Worm (Caenorhabditis elegans) whole organism, early embryonic: Measurements from ENCODE around the gene mltn-7.

ENCODE experiments used
- B0310.2 ChIP-seq: sonication (generic microtip); optimal IDR thresholded peaks from 2 replicates; lab custom pipeline; 2016; ENCODE audit warnings: mild to moderate bottlenecking, missing genetic modification characterization, missing compliant biosample characterization
- F13C5.2 ChIP-seq: sonication (generic microtip); optimal IDR thresholded peaks from 2 replicates; lab custom pipeline; 2017; ENCODE audit warnings: mild to moderate bottlenecking, missing genetic modification characterization, inconsistent platforms, missing compliant biosample characterization
- aly-1 ChIP-seq: sonication (generic microtip); optimal IDR thresholded peaks from 2 replicates; lab custom pipeline; 2016; ENCODE audit warnings: missing genetic modification characterization, missing compliant biosample characterization
- ama-1 ChIP-seq: fragments of 150-350 bp; optimal IDR thresholded peaks from 2 replicates; lab custom pipeline; 2014
- ceh-13 ChIP-seq: fragments of 200-800 bp; sonication (Bioruptor generic); optimal IDR thresholded peaks from 2 replicates; lab custom pipeline; 2018; ENCODE audit warnings: mild to moderate bottlenecking, missing genetic modification characterization, missing compliant biosample characterization
- ceh-36 ChIP-seq: sonication (generic microtip); optimal IDR thresholded peaks from 2 replicates; lab custom pipeline; 2016; ENCODE audit warnings: missing genetic modification characterization, inconsistent platforms, missing compliant biosample characterization
- ets-7 ChIP-seq: sonication (generic microtip); optimal IDR thresholded peaks from 2 replicates; lab custom pipeline; 2016; ENCODE audit warnings: missing genotype, missing genetic modification characterization, missing compliant biosample characterization
- flt-1 ChIP-seq: fragments of 200-800 bp; sonication (Bioruptor generic); IDR thresholded peaks from 2 replicates; pipeline ENCODE4 v1.3.6; 2022; ENCODE audit warnings: missing genetic modification characterization, missing compliant biosample characterization
- hmbx-1 ChIP-seq: sonication (generic microtip); optimal IDR thresholded peaks from 2 replicates; lab custom pipeline; 2016; ENCODE audit warnings: mild to moderate bottlenecking, missing genetic modification characterization, missing compliant biosample characterization
- hmg-4 ChIP-seq: fragments of 200-800 bp; sonication (Bioruptor generic); optimal IDR thresholded peaks from 2 replicates; lab custom pipeline; 2018; ENCODE audit warnings: mild to moderate bottlenecking, missing genetic modification characterization, missing compliant biosample characterization
- hnd-1 ChIP-seq: sonication (generic microtip); optimal IDR thresholded peaks from 2 replicates; lab custom pipeline; 2016; ENCODE audit warnings: missing genetic modification characterization, missing compliant biosample characterization
- pes-1 ChIP-seq: fragments of 200-800 bp; sonication (Bioruptor generic); IDR thresholded peaks from 2 replicates; pipeline ENCODE4 v1.3.6; 2022; ENCODE audit warnings: missing genetic modification reagents, missing genetic modification characterization, missing compliant biosample characterization
- scrt-1 ChIP-seq: fragments of 200-800 bp; sonication (Bioruptor generic); IDR thresholded peaks from 2 replicates; pipeline ENCODE4 v1.3.6; 2022; ENCODE audit warnings: missing genetic modification characterization, missing compliant biosample characterization
- sea-1 ChIP-seq: fragments of 200-800 bp; sonication (Bioruptor generic); conservative IDR thresholded peaks from 2 replicates; pipeline ENCODE4 v1.3.6; 2022; ENCODE audit warnings: missing genetic modification characterization, missing compliant biosample characterization
- tbx-11 ChIP-seq: fragments of 200-800 bp; sonication (Bioruptor generic); IDR thresholded peaks from 2 replicates; pipeline ENCODE4 v1.3.6; 2022; ENCODE audit warnings: missing genetic modification characterization, missing compliant biosample characterization
- tbx-37 ChIP-seq: fragments of 200-800 bp; sonication (Bioruptor generic); conservative IDR thresholded peaks from 2 replicates; pipeline ENCODE4 v1.3.6; 2022; ENCODE audit warnings: missing genetic modification reagents, missing genetic modification characterization, missing compliant biosample characterization
- tra-4 ChIP-seq: sonication (generic microtip); optimal IDR thresholded peaks from 2 replicates; lab custom pipeline; 2017; ENCODE audit warnings: missing genetic modification characterization, missing compliant biosample characterization

The mltn-7 gene

ce11 chrV:399721-400120, 29.6 kb downstream of the mltn-7 start, which contains the start of gene scl-27:
Gene scl-27, plus strand, starts transcription at chrV:400021.
- TF ChIP-seq F13C5.2 (no peak), tra-4 (tag; lab: Kevin White, UChicago) (no peak), ceh-13 (GFP tag; lab: Kevin White, UChicago) (no peak), hmbx-1 (tag; lab: Kevin White, UChicago) (no peak), B0310.2 (tag; lab: Kevin White, UChicago) (no peak), tbx-11 (GFP tag; lab: Robert Waterston, UW) (no peak), flt-1 (no peak), sea-1 (GFP tag; lab: Robert Waterston, UW) (no peak), aly-1 (tag; lab: Kevin White, UChicago) (no peak), tbx-37 (GFP tag; lab: Robert Waterston, UW) (no peak), ets-7 (tag; lab: Kevin White, UChicago) (no peak), scrt-1 (no peak), ama-1 (lab: Kevin White, UChicago) (no peak), ceh-36 (no peak), hmg-4 (GFP tag; lab: Kevin White, UChicago) (no peak), hnd-1 (tag; lab: Kevin White, UChicago) (no peak), pes-1 (GFP tag; lab: Robert Waterston, UW) (no peak)

DNA sequence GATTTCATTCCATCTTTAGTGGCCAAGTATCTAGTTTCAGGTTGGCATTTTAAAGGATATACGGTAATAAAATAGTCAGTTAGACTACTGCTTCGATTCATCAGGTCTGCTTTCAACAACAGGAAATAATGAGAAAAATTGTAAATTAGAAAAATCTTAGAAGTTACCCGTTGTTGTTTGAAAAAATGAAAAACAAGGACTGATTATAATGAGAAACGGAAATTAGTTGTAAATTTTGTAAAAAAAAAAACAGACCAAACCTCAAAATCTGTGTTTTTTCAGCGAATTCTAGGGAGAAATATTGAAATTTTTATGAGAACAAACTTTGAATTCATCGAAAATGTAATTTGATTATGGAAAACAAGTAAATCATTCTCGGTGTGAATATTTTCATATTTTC, 32.9 kb downstream of the mltn-7 start, which contains the start of gene srh-62:
Gene srh-62, minus strand, starts transcription at position 101 of the 400 bp plus-strand sequence.
- TF ChIP-seq scrt-1 (no peak), sea-1 (GFP tag; lab: Robert Waterston, UW) (no peak), B0310.2 (tag; lab: Kevin White, UChicago) (no peak), tbx-37 (GFP tag; lab: Robert Waterston, UW) (no peak)

DNA sequence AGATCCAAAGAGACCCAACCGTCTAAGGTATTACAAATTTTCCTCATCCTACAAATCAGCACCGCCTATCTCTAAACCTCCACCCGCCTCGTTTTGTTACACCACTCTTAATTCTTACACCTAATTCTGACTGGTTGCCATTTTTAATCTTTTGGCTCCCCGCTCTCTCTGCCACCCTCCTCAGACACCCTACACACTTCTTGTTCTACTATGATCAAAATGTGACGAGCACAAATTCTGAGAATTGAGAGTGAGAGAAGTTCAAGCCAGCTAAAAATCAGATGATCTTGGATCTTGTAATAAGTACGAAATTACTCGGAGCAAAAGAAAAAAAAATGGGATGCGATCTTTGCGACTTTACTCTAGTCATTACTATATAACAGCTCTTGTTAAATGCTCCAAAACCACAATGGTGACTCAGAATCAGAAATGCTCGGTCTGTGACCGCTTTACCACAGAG, 34.1 kb downstream of the mltn-7 start, which contains the start of gene nhr-252:
Gene nhr-252, plus strand, starts transcription at position 410 of the 460 bp plus-strand sequence.
- TF ChIP-seq hmg-4 (GFP tag; lab: Kevin White, UChicago), result no peak
- TF ChIP-seq tbx-11 (GFP tag; lab: Robert Waterston, UW), result no peak
- no peak for TF ChIP-seq ama-1 (lab: Kevin White, UChicago)
- no peak for TF ChIP-seq aly-1 (tag; lab: Kevin White, UChicago)
- no peak for TF ChIP-seq B0310.2 (tag; lab: Kevin White, UChicago)
- no peak for TF ChIP-seq pes-1 (GFP tag; lab: Robert Waterston, UW)
- no peak for TF ChIP-seq tra-4 (tag; lab: Kevin White, UChicago)
- TF ChIP-seq hnd-1 (tag; lab: Kevin White, UChicago), result no peak

DNA sequence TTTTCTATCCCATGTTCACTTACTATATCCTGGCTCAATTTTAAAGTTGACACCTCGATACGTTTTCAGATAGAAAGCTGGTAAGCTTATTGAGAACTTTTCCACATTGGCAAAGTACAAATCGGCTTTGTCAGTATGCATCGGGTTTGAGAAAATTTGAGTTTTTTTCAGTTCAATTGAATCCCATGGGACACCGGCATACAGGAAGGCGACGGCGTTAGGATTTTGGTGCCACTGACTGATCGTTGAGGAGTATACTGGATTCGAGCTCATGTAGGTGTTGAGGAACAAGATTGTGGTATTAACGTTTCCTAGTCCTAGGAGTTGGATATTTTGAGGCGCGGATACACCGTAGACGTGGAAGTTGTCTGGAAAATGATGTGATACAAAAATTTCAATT, 42.7 kb downstream of the mltn-7 start:
- TF ChIP-seq aly-1 (tag; lab: Kevin White, UChicago) (no peak), hnd-1 (tag; lab: Kevin White, UChicago) (no peak), F13C5.2 (no peak), pes-1 (GFP tag; lab: Robert Waterston, UW) (no peak), hmg-4 (GFP tag; lab: Kevin White, UChicago) (no peak), ceh-13 (GFP tag; lab: Kevin White, UChicago) (no peak), B0310.2 (tag; lab: Kevin White, UChicago) (no peak), scrt-1 (no peak), tbx-11 (GFP tag; lab: Robert Waterston, UW) (no peak), tbx-37 (GFP tag; lab: Robert Waterston, UW) (no peak), ceh-36 (no peak), ama-1 (lab: Kevin White, UChicago) (no peak), sea-1 (GFP tag; lab: Robert Waterston, UW) (no peak)

ce11 chrV:414630-415029, 44.5 kb downstream of the mltn-7 start, which contains the start of gene dod-19:
Gene dod-19, minus strand, starts transcription at chrV:414759.
- TF ChIP-seq pes-1 (GFP tag; lab: Robert Waterston, UW) (no peak), F13C5.2 (no peak), tra-4 (tag; lab: Kevin White, UChicago) (no peak), tbx-37 (GFP tag; lab: Robert Waterston, UW) (no peak), ama-1 (lab: Kevin White, UChicago) (no peak), aly-1 (tag; lab: Kevin White, UChicago) (no peak), B0310.2 (tag; lab: Kevin White, UChicago) (no peak), hnd-1 (tag; lab: Kevin White, UChicago) (no peak), ceh-36 (no peak), flt-1 (no peak), ets-7 (tag; lab: Kevin White, UChicago) (no peak), ceh-13 (GFP tag; lab: Kevin White, UChicago) (no peak), hmg-4 (GFP tag; lab: Kevin White, UChicago) (no peak), hmbx-1 (tag; lab: Kevin White, UChicago) (no peak), sea-1 (GFP tag; lab: Robert Waterston, UW) (no peak), scrt-1 (no peak), tbx-11 (GFP tag; lab: Robert Waterston, UW) (no peak)

ce11 chrV:415072-415471, 44.9 kb downstream of the mltn-7 start:
- TF ChIP-seq scrt-1 (no peak), tbx-11 (GFP tag; lab: Robert Waterston, UW) (no peak), flt-1 (no peak), F13C5.2 (no peak)

DNA sequence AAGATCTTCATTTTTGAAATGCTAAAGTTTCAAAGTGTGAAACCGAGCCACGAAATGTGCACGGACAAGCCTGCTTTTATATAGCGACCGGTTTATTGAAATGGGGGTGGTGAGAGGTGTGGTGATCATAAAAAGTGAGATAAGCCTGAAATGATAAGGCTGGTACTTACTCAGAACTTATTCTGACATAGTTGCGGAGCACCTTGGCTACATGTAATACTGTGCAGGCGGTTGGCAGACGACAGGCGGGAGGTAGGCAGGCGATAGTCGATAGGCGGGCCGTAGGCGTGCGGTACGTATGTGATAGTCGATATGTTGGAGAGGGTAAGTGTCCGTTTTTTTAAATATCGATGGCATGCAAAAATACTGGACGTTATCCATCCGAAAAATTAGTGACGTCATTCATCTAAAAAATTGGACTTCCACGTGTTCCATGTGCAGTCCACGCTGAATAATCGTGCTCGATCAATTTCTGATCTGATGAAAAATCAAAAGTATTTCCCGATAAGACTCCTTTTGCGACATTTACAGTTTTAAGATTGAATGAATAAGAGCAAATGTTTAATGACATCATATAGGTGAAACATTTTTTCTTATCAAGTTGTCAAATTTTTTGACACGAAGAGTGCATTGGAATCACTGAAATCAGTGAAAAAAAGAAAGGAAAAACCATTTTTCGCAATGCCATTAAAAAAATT, 47.7 kb downstream of the mltn-7 start, which contains the start of gene irg-8:
Gene irg-8, minus strand, starts transcription at position 51 of the 698 bp plus-strand sequence.
- TF ChIP-seq ets-7 (tag; lab: Kevin White, UChicago) (no peak), ceh-13 (GFP tag; lab: Kevin White, UChicago) (no peak), aly-1 (tag; lab: Kevin White, UChicago) (no peak), tbx-11 (GFP tag; lab: Robert Waterston, UW) (no peak), scrt-1 (no peak), tra-4 (tag; lab: Kevin White, UChicago) (no peak), flt-1 (no peak), hmbx-1 (tag; lab: Kevin White, UChicago) (no peak), pes-1 (GFP tag; lab: Robert Waterston, UW) (no peak), hnd-1 (tag; lab: Kevin White, UChicago) (no peak), tbx-37 (GFP tag; lab: Robert Waterston, UW) (no peak), sea-1 (GFP tag; lab: Robert Waterston, UW) (no peak)
